Fruit fly (Drosophila melanogaster): ENCODE data around the gene fru.

DNA sequence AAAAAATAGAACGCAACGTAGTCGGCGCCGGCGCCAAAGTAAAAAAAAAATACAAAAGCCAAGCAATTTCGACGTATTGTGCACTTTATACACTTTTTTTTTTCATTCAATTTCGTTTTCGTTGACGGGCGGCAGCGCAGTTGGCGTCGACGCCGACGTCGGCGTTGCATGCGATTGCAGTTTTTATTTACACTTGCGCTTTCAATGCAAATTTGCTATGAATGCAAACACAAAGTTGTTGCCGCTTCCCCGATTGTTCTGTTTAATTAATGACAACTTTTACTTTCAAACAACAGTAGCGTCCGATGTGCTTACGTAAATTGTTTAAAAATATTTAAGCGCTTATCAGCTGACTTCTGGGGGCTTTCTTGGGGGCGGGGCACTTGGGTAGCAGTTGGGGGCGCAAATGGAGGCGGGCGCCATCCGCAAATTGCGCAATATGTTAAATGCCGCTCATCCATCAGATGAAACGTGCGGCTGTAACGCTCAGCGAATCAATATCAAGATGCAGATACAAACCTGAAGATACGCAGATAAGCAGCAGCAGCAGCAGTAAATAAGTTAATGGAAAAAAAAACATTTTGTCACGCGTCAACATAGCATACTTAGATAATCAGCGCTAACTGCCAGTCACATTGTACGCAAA lies 107.1 kb downstream of the fru start:
- no peak for TF ChIP-seq Sin3A (optimal IDR thresholded peaks at IDR 0.05)
- no peak for TF ChIP-seq ttk (optimal IDR thresholded peaks at IDR 0.05)
- no peak for TF ChIP-seq psq (optimal IDR thresholded peaks at IDR 0.05)
- no peak for TF ChIP-seq insv (optimal IDR thresholded peaks at IDR 0.05)
